Worm (Caenorhabditis elegans) whole organism, late embryonic: ENCODE results near the gene F33G12.3.

Source experiments
- ama-1 ChIP-seq: fragments of 150-350 bp; optimal IDR thresholded peaks from 2 replicates; lab custom pipeline; 2014
- ceh-2 ChIP-seq: sonication (generic microtip); optimal IDR thresholded peaks from 2 replicates; lab custom pipeline; 2016; ENCODE audit warnings: missing genotype, missing genetic modification characterization, missing compliant biosample characterization
- ceh-22 ChIP-seq: sonication (generic microtip); optimal IDR thresholded peaks from 2 replicates; lab custom pipeline; 2017; ENCODE audit warnings: missing biosample characterization, missing genetic modification characterization
- ceh-9 ChIP-seq: sonication (generic microtip); optimal IDR thresholded peaks from 2 replicates; lab custom pipeline; 2016; ENCODE audit warnings: mild to moderate bottlenecking, missing genetic modification characterization, inconsistent platforms, missing compliant biosample characterization
- dmd-4 ChIP-seq: sonication (generic microtip); optimal IDR thresholded peaks from 2 replicates; lab custom pipeline; 2016; ENCODE audit warnings: borderline replicate concordance, missing genetic modification characterization, missing compliant biosample characterization
- fax-1 ChIP-seq: sonication (generic microtip); optimal IDR thresholded peaks from 2 replicates; lab custom pipeline; 2016; ENCODE audit warnings: missing genotype, missing genetic modification characterization, missing compliant biosample characterization
- fkh-10 ChIP-seq: fragments of 150-350 bp; optimal IDR thresholded peaks from 2 replicates; lab custom pipeline; 2014; ENCODE audit warnings: missing biosample characterization, missing genetic modification reagents, missing genetic modification characterization
- lim-6 ChIP-seq: sonication (generic microtip); optimal IDR thresholded peaks from 2 replicates; lab custom pipeline; 2016; ENCODE audit warnings: missing genetic modification characterization, missing compliant biosample characterization
- nfya-1 ChIP-seq: sonication (generic microtip); optimal IDR thresholded peaks from 2 replicates; lab custom pipeline; 2017; ENCODE audit warnings: missing genetic modification characterization, mild to moderate bottlenecking, missing compliant biosample characterization, antibody characterized with exemption, moderate library complexity
- pax-1 ChIP-seq: fragments of 150-350 bp; optimal IDR thresholded peaks from 2 replicates; lab custom pipeline; 2014; ENCODE audit warnings: missing biosample characterization, missing genetic modification characterization
- pha-4 ChIP-seq: fragments of 150-350 bp; optimal IDR thresholded peaks from 2 replicates; lab custom pipeline; 2018; ENCODE audit warnings: missing biosample characterization, missing genetic modification reagents, missing genetic modification characterization
- pqm-1 ChIP-seq: sonication (generic microtip); optimal IDR thresholded peaks from 2 replicates; lab custom pipeline; 2016; ENCODE audit warnings: missing genetic modification characterization, missing compliant biosample characterization
- sox-4 ChIP-seq: sonication (generic microtip); optimal IDR thresholded peaks from 2 replicates; lab custom pipeline; 2017; ENCODE audit warnings: mild to moderate bottlenecking, missing genetic modification characterization, inconsistent platforms, missing compliant biosample characterization
- unc-86 ChIP-seq: sonication (generic microtip); optimal IDR thresholded peaks from 2 replicates; lab custom pipeline; 2016; ENCODE audit warnings: missing genetic modification characterization, missing compliant biosample characterization

DNA sequence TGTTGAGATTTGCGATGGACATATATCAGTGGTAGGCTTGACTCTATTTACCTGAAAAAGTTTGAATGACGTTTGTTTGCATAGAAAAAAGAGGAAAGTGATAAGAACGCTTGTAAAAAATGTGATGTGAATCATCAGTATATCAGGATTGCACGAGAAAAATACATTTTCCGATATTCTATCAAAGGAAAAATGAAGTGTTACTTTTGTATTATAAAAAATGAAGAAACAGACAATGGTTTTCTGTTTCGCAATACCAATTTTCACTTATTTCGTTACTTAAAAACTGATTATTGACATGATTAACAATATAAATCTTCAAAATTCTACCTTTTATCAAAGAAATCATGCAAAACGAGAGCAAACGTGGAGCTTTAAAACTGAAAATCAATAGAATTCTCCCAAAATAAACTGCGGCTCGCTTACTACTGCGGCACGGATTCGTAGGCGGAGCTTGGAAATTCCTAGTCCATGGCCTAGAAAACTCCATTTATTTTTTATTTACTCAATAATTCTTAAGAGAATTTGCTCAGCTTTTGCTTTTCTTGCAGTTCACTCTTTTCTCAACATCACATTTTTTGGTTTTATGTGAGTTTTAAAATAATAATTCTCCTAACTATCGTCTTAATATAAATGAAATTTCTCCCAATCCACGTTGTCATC is 40.2 kb downstream of the F33G12.3 start, which contains the start of the genes eif-1 and vps-24:
- TF ChIP-seq nfya-1 (tag; lab: Kevin White, UChicago) (peak; percentile 2), pqm-1 (tag; lab: Kevin White, UChicago) (no peak), lim-6 (tag; lab: Kevin White, UChicago) (no peak), fax-1 (tag; lab: Kevin White, UChicago) (no peak), sox-4 (no peak), ama-1 (lab: Kevin White, UChicago) (no peak), pha-4 (no peak), unc-86 (tag; lab: Kevin White, UChicago) (no peak), pax-1 (tag; lab: Kevin White, UChicago) (no peak), fkh-10 (GFP tag; lab: Kevin White, UChicago) (no peak), ceh-2 (peak; percentile 5), dmd-4 (tag; lab: Kevin White, UChicago) (no peak), ceh-9 (tag; lab: Kevin White, UChicago) (no peak), ceh-22 (tag; lab: Kevin White, UChicago) (no peak)
